Worm (Caenorhabditis elegans) whole organism, young adult: ENCODE results near the gene ugt-66.

Experiments used
- B0019.2 ChIP-seq: fragments of 200-800 bp; sonication (Bioruptor generic); conservative IDR thresholded peaks from 2 replicates; pipeline ENCODE4 v1.3.6; 2022; ENCODE audit warnings: missing genetic modification reagents, missing genetic modification characterization, missing compliant biosample characterization
- B0261.1 ChIP-seq: sonication (generic microtip); optimal IDR thresholded peaks from 2 replicates; lab custom pipeline; 2016; ENCODE audit warnings: mild to moderate bottlenecking, missing genetic modification characterization, moderate library complexity, missing compliant biosample characterization
- B0336.3 ChIP-seq: fragments of 200-800 bp; sonication (Bioruptor generic); IDR thresholded peaks from 2 replicates; pipeline ENCODE4 v1.3.6; 2022; ENCODE audit warnings: missing genetic modification characterization, missing compliant biosample characterization
- F22D6.2 ChIP-seq: sonication (generic microtip); optimal IDR thresholded peaks from 2 replicates; lab custom pipeline; 2016; ENCODE audit warnings: mild to moderate bottlenecking, missing genetic modification characterization, missing compliant biosample characterization
- F23B12.7 ChIP-seq: sonication (generic microtip); optimal IDR thresholded peaks from 2 replicates; lab custom pipeline; 2017; ENCODE audit warnings: missing genetic modification characterization, mild to moderate bottlenecking, missing compliant biosample characterization, antibody characterized with exemption, moderate library complexity; ENCODE audit not compliant: insufficient read depth
- F57A8.1 ChIP-seq: fragments of 200-800 bp; sonication (Bioruptor generic); optimal IDR thresholded peaks from 2 replicates; lab custom pipeline; 2018; ENCODE audit warnings: mild to moderate bottlenecking, missing genetic modification characterization, moderate library complexity, missing compliant biosample characterization
- K12H6.12 ChIP-seq: fragments of 200-800 bp; sonication (Bioruptor generic); optimal IDR thresholded peaks from 2 replicates; lab custom pipeline; 2018; ENCODE audit warnings: mild to moderate bottlenecking, missing genetic modification characterization, missing compliant biosample characterization
- T07F8.4 ChIP-seq: sonication (generic microtip); optimal IDR thresholded peaks from 2 replicates; lab custom pipeline; 2016; ENCODE audit warnings: mild to moderate bottlenecking, missing genetic modification characterization, moderate library complexity, missing compliant biosample characterization
- Y56A3A.18 ChIP-seq: fragments of 200-800 bp; sonication (Bioruptor generic); IDR thresholded peaks from 2 replicates; pipeline ENCODE4 v1.3.6; 2022; ENCODE audit warnings: missing genetic modification reagents, missing genetic modification characterization, missing compliant biosample characterization
- Y67H2A.10 ChIP-seq: fragments of 200-800 bp; sonication (Bioruptor generic); conservative IDR thresholded peaks from 2 replicates; pipeline ENCODE4 v1.3.6; 2022; ENCODE audit warnings: missing genetic modification reagents, missing genetic modification characterization, missing compliant biosample characterization
- Y95B8A.8 ChIP-seq: fragments of 200-800 bp; sonication (Bioruptor generic); IDR thresholded peaks from 2 replicates; pipeline ENCODE4 v1.3.6; 2022; ENCODE audit warnings: missing genetic modification reagents, missing genetic modification characterization, missing compliant biosample characterization
- akir-1 ChIP-seq: fragments of 200-800 bp; sonication (Bioruptor generic); optimal IDR thresholded peaks from 2 replicates; lab custom pipeline; 2018; ENCODE audit warnings: mild to moderate bottlenecking, missing genetic modification characterization, moderate library complexity, missing compliant biosample characterization
- aptf-2 ChIP-seq: fragments of 200-800 bp; sonication (Bioruptor generic); conservative IDR thresholded peaks from 2 replicates; pipeline ENCODE4 v1.3.6; 2022; ENCODE audit warnings: missing genetic modification reagents, missing genetic modification characterization, missing compliant biosample characterization
- attf-3 ChIP-seq: fragments of 200-800 bp; sonication (Bioruptor generic); conservative IDR thresholded peaks from 2 replicates; pipeline ENCODE4 v1.3.6; 2022; ENCODE audit warnings: missing genetic modification reagents, missing genetic modification characterization, missing compliant biosample characterization
- attf-5 ChIP-seq: fragments of 200-800 bp; sonication (Bioruptor generic); optimal IDR thresholded peaks from 2 replicates; lab custom pipeline; 2018; ENCODE audit warnings: mild to moderate bottlenecking, missing genetic modification characterization, missing compliant biosample characterization
- attf-6 ChIP-seq: fragments of 200-800 bp; sonication (Bioruptor generic); IDR thresholded peaks from 2 replicates; pipeline ENCODE4 v1.3.6; 2022; ENCODE audit warnings: missing genetic modification reagents, missing genetic modification characterization, missing compliant biosample characterization
- cebp-1 ChIP-seq, 2 experiments: fragments of 200-800 bp in 1 of 2; sonication (Bioruptor generic) in 1 of 2; sonication (generic microtip) in 1 of 2; IDR thresholded peaks in 1 of 2; optimal IDR thresholded peaks in 1 of 2; 2 replicates each; pipeline versions ENCODE4 v1.3.6 to Lab custom; 2017 to 2022; ENCODE audit warnings: missing compliant biosample characterization in 2 of 2, missing genetic modification characterization in 2 of 2, mild to moderate bottlenecking in 1 of 2, missing genetic modification reagents in 1 of 2, moderate library complexity in 1 of 2
- ceh-27 ChIP-seq: fragments of 200-800 bp; sonication (Bioruptor generic); optimal IDR thresholded peaks from 2 replicates; lab custom pipeline; 2018; ENCODE audit warnings: mild to moderate bottlenecking, missing genetic modification characterization, moderate library complexity, missing compliant biosample characterization
- ceh-58 ChIP-seq: fragments of 200-800 bp; sonication (Bioruptor generic); IDR thresholded peaks from 2 replicates; pipeline ENCODE4 v1.3.6; 2022; ENCODE audit warnings: missing genetic modification characterization, missing compliant biosample characterization
- chd-7 ChIP-seq: sonication (generic microtip); optimal IDR thresholded peaks from 2 replicates; lab custom pipeline; 2016; ENCODE audit warnings: mild to moderate bottlenecking, missing genetic modification characterization, moderate library complexity, missing compliant biosample characterization
- dpff-1 ChIP-seq: sonication (generic microtip); optimal IDR thresholded peaks from 2 replicates; lab custom pipeline; 2017; ENCODE audit warnings: mild to moderate bottlenecking, missing genetic modification characterization, missing compliant biosample characterization
- egrh-3 ChIP-seq: fragments of 200-800 bp; sonication (Bioruptor generic); IDR thresholded peaks from 2 replicates; pipeline ENCODE4 v1.3.6; 2022; ENCODE audit warnings: missing genetic modification reagents, missing genetic modification characterization, missing compliant biosample characterization
- fkh-3 ChIP-seq: sonication (generic microtip); optimal IDR thresholded peaks from 2 replicates; lab custom pipeline; 2016; ENCODE audit warnings: mild to moderate bottlenecking, missing genetic modification characterization, missing compliant biosample characterization
- him-1 ChIP-seq: sonication (generic microtip); optimal IDR thresholded peaks from 2 replicates; lab custom pipeline; 2016; ENCODE audit warnings: missing genotype, missing genetic modification reagents, missing genetic modification characterization, missing compliant biosample characterization
- hlh-12 ChIP-seq: sonication (generic microtip); optimal IDR thresholded peaks from 2 replicates; lab custom pipeline; 2016; ENCODE audit warnings: missing genetic modification characterization, missing compliant biosample characterization
- hlh-26 ChIP-seq: fragments of 200-800 bp; sonication (Bioruptor generic); conservative IDR thresholded peaks from 2 replicates; pipeline ENCODE4 v1.3.6; 2022; ENCODE audit warnings: missing genetic modification reagents, missing genetic modification characterization, missing compliant biosample characterization
- hmg-1.2 ChIP-seq: fragments of 200-800 bp; sonication (Bioruptor generic); IDR thresholded peaks from 2 replicates; pipeline ENCODE4 v1.3.6; 2022; ENCODE audit warnings: missing genetic modification reagents, missing genetic modification characterization, missing compliant biosample characterization
- hrde-1 ChIP-seq: sonication (generic microtip); optimal IDR thresholded peaks from 2 replicates; lab custom pipeline; 2016; ENCODE audit warnings: missing genetic modification characterization, mild to moderate bottlenecking, missing compliant biosample characterization, moderate library complexity, missing genotype, missing genetic modification reagents, borderline replicate concordance
- let-526 ChIP-seq: fragments of 200-800 bp; sonication (Bioruptor generic); IDR thresholded peaks from 2 replicates; pipeline ENCODE4 v1.3.6; 2022; ENCODE audit warnings: missing genetic modification reagents, missing genetic modification characterization, missing compliant biosample characterization
- lin-54 ChIP-seq: fragments of 200-800 bp; sonication (Bioruptor generic); optimal IDR thresholded peaks from 2 replicates; lab custom pipeline; 2018; ENCODE audit warnings: mild to moderate bottlenecking, missing genetic modification characterization, missing compliant biosample characterization
- madf-6 ChIP-seq: fragments of 200-800 bp; sonication (Bioruptor generic); IDR thresholded peaks from 2 replicates; pipeline ENCODE4 v1.3.6; 2022; ENCODE audit warnings: missing genetic modification reagents, missing genetic modification characterization, missing compliant biosample characterization
- madf-8 ChIP-seq: fragments of 200-800 bp; sonication (Bioruptor generic); conservative IDR thresholded peaks from 2 replicates; pipeline ENCODE4 v1.3.6; 2022; ENCODE audit warnings: missing genetic modification reagents, missing genetic modification characterization, missing compliant biosample characterization
- mel-28 ChIP-seq: sonication (generic microtip); optimal IDR thresholded peaks from 2 replicates; lab custom pipeline; 2016; ENCODE audit warnings: borderline replicate concordance, mild to moderate bottlenecking, missing genetic modification characterization, missing compliant biosample characterization
- mxl-1 ChIP-seq: sonication (generic microtip); optimal IDR thresholded peaks from 2 replicates; lab custom pipeline; 2016; ENCODE audit warnings: missing genetic modification characterization, missing compliant biosample characterization
- nfyb-1 ChIP-seq: fragments of 200-800 bp; sonication (Bioruptor generic); IDR thresholded peaks from 2 replicates; pipeline ENCODE4 v1.3.6; 2022; ENCODE audit warnings: missing genetic modification reagents, missing genetic modification characterization, missing compliant biosample characterization
- pbrm-1 ChIP-seq: fragments of 200-800 bp; sonication (Bioruptor generic); IDR thresholded peaks from 2 replicates; pipeline ENCODE4 v1.3.6; 2022; ENCODE audit warnings: missing genetic modification reagents, missing genetic modification characterization, missing compliant biosample characterization
- pha-4 ChIP-seq: fragments of 150-350 bp; sonication (generic microtip); optimal IDR thresholded peaks from 2 replicates; lab custom pipeline; 2014; ENCODE audit warnings: missing biosample characterization, missing genetic modification reagents, missing genetic modification characterization
- rec-8 ChIP-seq, 2 experiments: sonication (generic microtip); optimal IDR thresholded peaks; 2 replicates each; lab custom pipeline; 2016; ENCODE audit warnings: mild to moderate bottlenecking in 2 of 2, missing genetic modification characterization in 2 of 2, missing genetic modification reagents in 2 of 2, missing genotype in 2 of 2, missing biosample characterization in 1 of 2, missing compliant biosample characterization in 1 of 2, moderate library complexity in 1 of 2
- sdz-38 ChIP-seq: sonication (generic microtip); optimal IDR thresholded peaks from 2 replicates; lab custom pipeline; 2016; ENCODE audit warnings: missing genotype, missing genetic modification characterization, missing compliant biosample characterization
- somi-1 ChIP-seq: fragments of 200-800 bp; sonication (Bioruptor generic); optimal IDR thresholded peaks from 2 replicates; lab custom pipeline; 2018; ENCODE audit warnings: mild to moderate bottlenecking, missing genetic modification characterization, missing compliant biosample characterization
- tbp1 ChIP-seq: fragments of 200-800 bp; sonication (Bioruptor generic); optimal IDR thresholded peaks from 2 replicates; lab custom pipeline; 2018; ENCODE audit warnings: mild to moderate bottlenecking, missing genetic modification characterization, missing compliant biosample characterization
- unc-130 ChIP-seq: sonication (generic microtip); optimal IDR thresholded peaks from 2 replicates; lab custom pipeline; 2016; ENCODE audit warnings: missing genetic modification reagents, missing genetic modification characterization, missing compliant biosample characterization
- unc-62 ChIP-seq: fragments of 150-350 bp; optimal IDR thresholded peaks from 2 replicates; lab custom pipeline; 2014; ENCODE audit warnings: missing biosample characterization, missing genetic modification reagents, missing genetic modification characterization
- zim-3 ChIP-seq: sonication (generic microtip); optimal IDR thresholded peaks from 2 replicates; lab custom pipeline; 2017; ENCODE audit warnings: mild to moderate bottlenecking, missing genetic modification characterization, moderate library complexity, missing compliant biosample characterization
- ztf-25 ChIP-seq: fragments of 200-800 bp; sonication (Bioruptor generic); IDR thresholded peaks from 2 replicates; pipeline ENCODE4 v1.3.6; 2022; ENCODE audit warnings: missing genetic modification reagents, missing genetic modification characterization, missing compliant biosample characterization
- ztf-3 ChIP-seq: fragments of 200-800 bp; sonication (Bioruptor generic); optimal IDR thresholded peaks from 2 replicates; lab custom pipeline; 2018; ENCODE audit warnings: mild to moderate bottlenecking, missing genetic modification characterization, missing compliant biosample characterization

ugt-66 gene

ce11 chrIII:6158642-6159475, 35.5 kb downstream of the ugt-66 start, which contains the start of gene nfm-1 (continued):
- TF ChIP-seq madf-8 (GFP tag; lab: Robert Waterston, UW) (peak; percentile 41; the same call in 1 of the 2 replicates), F23B12.7 (tag; lab: Kevin White, UChicago) (peak; percentile 50), Y56A3A.18 (peak; percentile 72), lin-54 (GFP tag; lab: Kevin White, UChicago) (peak; percentile 67), hrde-1 (tag; lab: Kevin White, UChicago) (peak; percentile 41), dpff-1 (tag; lab: Kevin White, UChicago) (peak; percentile 42), somi-1 (GFP tag; lab: Kevin White, UChicago) (peak; percentile 71), Y95B8A.8 (GFP tag; lab: Robert Waterston, UW) (0 out of 2 replicates have a peak, but pooled peaks have one; percentile 5), pbrm-1 (GFP tag; lab: Robert Waterston, UW) (peak; percentile 81), hlh-12 (tag; lab: Kevin White, UChicago) (no peak), ztf-3 (no peak), attf-3 (GFP tag; lab: Robert Waterston, UW) (peak; percentile 69; the same call in 1 of the 2 replicates), akir-1 (GFP tag; lab: Kevin White, UChicago) (peak; percentile 79), chd-7 (peak; percentile 84), mxl-1 (tag; lab: Kevin White, UChicago) (peak; percentile 85), zim-3 (tag; lab: Kevin White, UChicago) (peak; percentile 39), K12H6.12 (peak; percentile 61), unc-62 (GFP tag; lab: Kevin White, UChicago) (no peak), rec-8 (tag; optimal IDR thresholded peaks at IDR 0.05; lab: Kevin White, UChicago) (peak; percentile 45 to 54), egrh-3 (GFP tag; lab: Robert Waterston, UW) (no peak), T07F8.4 (tag; lab: Kevin White, UChicago) (peak; percentile 57), ceh-27 (GFP tag; lab: Kevin White, UChicago) (peak; percentile 9), nfyb-1 (GFP tag; lab: Robert Waterston, UW) (peak; percentile 80), tbp1 (GFP tag; lab: Kevin White, UChicago) (peak; percentile 98), fkh-3 (tag; lab: Kevin White, UChicago) (peak; percentile 65), B0336.3 (GFP tag; lab: Robert Waterston, UW) (peak; percentile 79), pha-4 (tag; lab: Kevin White, UChicago) (peak; percentile 28), F22D6.2 (tag; lab: Kevin White, UChicago) (peak; percentile 27), attf-5 (GFP tag; lab: Kevin White, UChicago) (peak; percentile 56), cebp-1 (GFP tag; IDR thresholded peaks at IDR 0.05; lab: Robert Waterston, UW) (peak; percentile 55), cebp-1 (tag; optimal IDR thresholded peaks at IDR 0.05; lab: Kevin White, UChicago) (peak; percentile 74), hmg-1.2 (GFP tag; lab: Robert Waterston, UW) (peak; percentile 82), unc-130 (GFP tag; lab: Kevin White, UChicago) (peak; percentile 54), B0261.1 (tag; lab: Kevin White, UChicago) (peak; percentile 99), Y67H2A.10 (GFP tag; lab: Robert Waterston, UW) (0 out of 2 replicates have a peak, but pooled peaks have one; percentile 18), F57A8.1 (GFP tag; lab: Kevin White, UChicago) (no peak), him-1 (tag; lab: Kevin White, UChicago) (peak; percentile 95), madf-6 (peak; percentile 68), aptf-2 (GFP tag; lab: Robert Waterston, UW) (no peak), let-526 (GFP tag; lab: Robert Waterston, UW) (no peak), mel-28 (tag; lab: Kevin White, UChicago) (no peak), sdz-38 (tag; lab: Kevin White, UChicago) (no peak), hlh-26 (GFP tag; lab: Robert Waterston, UW) (no peak), attf-6 (GFP tag; lab: Robert Waterston, UW) (no peak), ceh-58 (GFP tag; lab: Robert Waterston, UW) (no peak), ztf-25 (GFP tag; lab: Robert Waterston, UW) (no peak), B0019.2 (no peak; the same call in 1 of the 2 replicates)
